Worm (Caenorhabditis elegans) whole organism, young adult: ENCODE measurements around the gene F38A6.5.

Source experiments
- ceh-91 ChIP-seq: fragments of 200-800 bp; sonication (Bioruptor generic); IDR thresholded peaks from 2 replicates; pipeline ENCODE4 v1.3.6; 2022; ENCODE audit warnings: missing genetic modification reagents, missing genetic modification characterization, missing compliant biosample characterization
- lag-1 ChIP-seq: fragments of 200-800 bp; sonication (Bioruptor generic); IDR thresholded peaks from 2 replicates; pipeline ENCODE4 v1.3.6; 2022; ENCODE audit warnings: missing genetic modification reagents, missing genetic modification characterization, missing compliant biosample characterization
- nfya-2 ChIP-seq: fragments of 200-800 bp; sonication (Bioruptor generic); IDR thresholded peaks from 2 replicates; pipeline ENCODE4 v1.3.6; 2022; ENCODE audit warnings: missing genetic modification reagents, missing genetic modification characterization, missing compliant biosample characterization

ce11 chrV:20789105-20789504, 15.6 kb upstream of the F38A6.5 start, which contains the start of gene tpan-1:
- TF ChIP-seq ceh-91 (GFP tag; lab: Robert Waterston, UW) (no peak), nfya-2 (no peak), lag-1 (no peak)
